Worm (Caenorhabditis elegans): ENCODE measurements around the gene R03G8.1.

R03G8.1 gene

ce11 chrX:13062934-13063585 is 21.3 kb upstream of the R03G8.1 start, which contains the start of gene K03A11.5:
Gene K03A11.5, plus strand, starts transcription at chrX:13063535.
- no peak for TF ChIP-seq tbx-2 (tag; optimal IDR thresholded peaks at IDR 0.05)
- TF ChIP-seq sea-2 (GFP tag; optimal IDR thresholded peaks at IDR 0.05): no peak
- no peak for TF ChIP-seq ztf-11 (tag; optimal IDR thresholded peaks at IDR 0.05)
- TF ChIP-seq nhr-11 (tag; optimal IDR thresholded peaks at IDR 0.05): no peak
- no peak for TF ChIP-seq skn-1 (tag; optimal IDR thresholded peaks at IDR 0.05)
- TF ChIP-seq elt-2 (tag; optimal IDR thresholded peaks at IDR 0.05): peak; percentile 39
- no peak for TF ChIP-seq nhr-77 (tag; optimal IDR thresholded peaks at IDR 0.05)
- no peak for TF ChIP-seq eor-1 (tag; optimal IDR thresholded peaks at IDR 0.05)
- TF ChIP-seq egl-5 (tag; optimal IDR thresholded peaks at IDR 0.05): peak; percentile 25

DNA sequence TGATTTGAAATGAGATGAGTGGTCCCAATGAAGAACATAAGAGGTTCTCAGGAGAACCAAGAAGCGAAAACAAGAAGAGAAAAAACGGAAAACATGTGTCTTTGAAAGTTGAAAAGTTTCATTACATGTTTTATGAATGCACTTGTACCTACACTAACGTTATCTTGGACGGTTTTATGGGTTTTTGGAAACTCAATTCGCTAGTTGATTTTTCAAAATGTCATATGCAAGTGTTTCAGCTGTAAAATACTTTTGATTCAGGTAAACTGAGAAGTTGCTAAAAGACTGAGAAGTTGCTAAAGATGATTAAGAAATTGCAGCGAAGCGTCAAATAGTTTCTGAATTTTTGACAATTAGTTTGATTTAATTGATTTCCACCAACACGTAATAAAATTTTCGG is 13.3 kb upstream of the R03G8.1 start, which contains the start of gene cpx-2:
TSS of gene cpx-2 (minus strand) at position 101 of the 400 bp plus-strand sequence.
- no peak for TF ChIP-seq lin-39 (tag; optimal IDR thresholded peaks at IDR 0.05)
- no peak for TF ChIP-seq hmg-11 (tag; optimal IDR thresholded peaks at IDR 0.05)
- no peak for TF ChIP-seq nhr-12 (tag; optimal IDR thresholded peaks at IDR 0.05)
- no peak for TF ChIP-seq elt-1 (tag; optimal IDR thresholded peaks at IDR 0.05)
- TF ChIP-seq jun-1 (tag; optimal IDR thresholded peaks at IDR 0.05): no peak
- no peak for TF ChIP-seq nhr-67 (tag; optimal IDR thresholded peaks at IDR 0.05)
- no peak for TF ChIP-seq elt-2 (tag; optimal IDR thresholded peaks at IDR 0.05)
- TF ChIP-seq pha-4 (tag; optimal IDR thresholded peaks at IDR 0.05): no peak
- TF ChIP-seq nhr-28 (tag; optimal IDR thresholded peaks at IDR 0.05): no peak
- no peak for TF ChIP-seq ceh-28 (tag; optimal IDR thresholded peaks at IDR 0.05)
- no peak for TF ChIP-seq unc-39 (tag; optimal IDR thresholded peaks at IDR 0.05)
- TF ChIP-seq sea-2 (GFP tag; optimal IDR thresholded peaks at IDR 0.05): no peak

ce11 chrX:13074373-13074772 is 10.0 kb upstream of the R03G8.1 start, which contains the start of gene ceh-28:
Gene ceh-28, plus strand, starts transcription at chrX:13074673.
- TF ChIP-seq zag-1 (tag; optimal IDR thresholded peaks at IDR 0.05) (no peak), daf-12 (tag; optimal IDR thresholded peaks at IDR 0.05) (no peak), sea-2 (GFP tag; optimal IDR thresholded peaks at IDR 0.05) (no peak), nhr-76 (tag; optimal IDR thresholded peaks at IDR 0.05) (no peak), mdl-1 (tag; optimal IDR thresholded peaks at IDR 0.05) (no peak), fkh-2 (tag; optimal IDR thresholded peaks at IDR 0.05) (no peak), unc-62 (GFP tag; optimal IDR thresholded peaks at IDR 0.05) (no peak), ceh-9 (tag; optimal IDR thresholded peaks at IDR 0.05) (no peak), nhr-28 (tag; optimal IDR thresholded peaks at IDR 0.05) (no peak), eor-1 (tag; optimal IDR thresholded peaks at IDR 0.05) (no peak), ceh-82 (tag; optimal IDR thresholded peaks at IDR 0.05) (no peak), nhr-237 (tag; optimal IDR thresholded peaks at IDR 0.05) (no peak), elt-2 (tag; optimal IDR thresholded peaks at IDR 0.05) (no peak), jun-1 (tag; optimal IDR thresholded peaks at IDR 0.05) (no peak), lsy-12 (tag; optimal IDR thresholded peaks at IDR 0.05) (no peak), nhr-77 (tag; optimal IDR thresholded peaks at IDR 0.05) (no peak), elt-1 (tag; optimal IDR thresholded peaks at IDR 0.05) (no peak)

ce11 chrX:13077872-13078271 is 6.5 kb upstream of the R03G8.1 start, which contains the start of gene K03A11.4:
Gene K03A11.4, plus strand, starts transcription at chrX:13078172.
- no peak for TF ChIP-seq ceh-82 (tag; optimal IDR thresholded peaks at IDR 0.05)
- TF ChIP-seq ceh-28 (tag; optimal IDR thresholded peaks at IDR 0.05): no peak
- TF ChIP-seq mml-1 (tag; optimal IDR thresholded peaks at IDR 0.05): no peak
- no peak for TF ChIP-seq nhr-23 (tag; optimal IDR thresholded peaks at IDR 0.05)
- no peak for TF ChIP-seq nhr-11 (tag; optimal IDR thresholded peaks at IDR 0.05)
- TF ChIP-seq sea-2 (GFP tag; optimal IDR thresholded peaks at IDR 0.05): no peak
- TF ChIP-seq ztf-4 (tag; optimal IDR thresholded peaks at IDR 0.05): no peak
- no peak for TF ChIP-seq elt-1 (tag; optimal IDR thresholded peaks at IDR 0.05)
- TF ChIP-seq nhr-77 (tag; optimal IDR thresholded peaks at IDR 0.05): no peak

ce11 chrX:13082326-13082725 is 2.0 kb upstream of the R03G8.1 start, which contains the start of gene str-10:
Gene str-10, plus strand, starts transcription at chrX:13082626.
- TF ChIP-seq hmg-11 (tag; optimal IDR thresholded peaks at IDR 0.05): no peak
- no peak for TF ChIP-seq nhr-23 (tag; optimal IDR thresholded peaks at IDR 0.05)
- no peak for TF ChIP-seq fkh-10 (GFP tag; optimal IDR thresholded peaks at IDR 0.05)
- TF ChIP-seq ZK546.5 (tag; optimal IDR thresholded peaks at IDR 0.05): no peak
- no peak for TF ChIP-seq aly-2 (tag; optimal IDR thresholded peaks at IDR 0.05)
- TF ChIP-seq ceh-16 (tag; optimal IDR thresholded peaks at IDR 0.05): no peak
- TF ChIP-seq unc-39 (tag; optimal IDR thresholded peaks at IDR 0.05): no peak
- no peak for TF ChIP-seq tbx-2 (tag; optimal IDR thresholded peaks at IDR 0.05)
- no peak for TF ChIP-seq lsy-12 (tag; optimal IDR thresholded peaks at IDR 0.05)
- no peak for TF ChIP-seq ama-1 (optimal IDR thresholded peaks at IDR 0.05)
